Fruit fly (Drosophila melanogaster): ENCODE measurements around the gene loh.

loh gene

dm6 chr2L:10439174-10439573 is 3.2 kb upstream of the loh start, which contains the start of gene Nse4:
Gene Nse4 (plus strand): TSS chr2L:10439440.
- TF ChIP-seq vri (GFP tag; optimal IDR thresholded peaks at IDR 0.05) (no peak), dac (GFP tag; optimal IDR thresholded peaks at IDR 0.05) (no peak), Eip75B (GFP tag; optimal IDR thresholded peaks at IDR 0.05) (no peak), CG4318 (GFP tag; optimal IDR thresholded peaks at IDR 0.05) (no peak), Gug (GFP tag; IDR thresholded peaks at IDR 0.05) (no peak), CG10669 (GFP tag; optimal IDR thresholded peaks at IDR 0.05) (no peak), esn (GFP tag; optimal IDR thresholded peaks at IDR 0.05) (no peak)

dm6 chr2L:10452296-10452695 is 10.0 kb downstream of the loh start, which contains the start of gene ppk10:
Gene ppk10 (minus strand): TSS chr2L:10452396.
- TF ChIP-seq OdsH (GFP tag; optimal IDR thresholded peaks at IDR 0.05), result no peak
- TF ChIP-seq CG10631 (GFP tag; optimal IDR thresholded peaks at IDR 0.05), result no peak
- no peak for TF ChIP-seq acj6 (GFP tag; optimal IDR thresholded peaks at IDR 0.05)
- no peak for TF ChIP-seq ss (GFP tag; optimal IDR thresholded peaks at IDR 0.05)
- TF ChIP-seq svp (GFP tag), result no peak
- TF ChIP-seq dsx (GFP tag; optimal IDR thresholded peaks at IDR 0.05; ENCODE audit: poor library complexity, severe bottlenecking), result no peak
- TF ChIP-seq Met (GFP tag; optimal IDR thresholded peaks at IDR 0.05), result no peak
- TF ChIP-seq Ets96B (tag; optimal IDR thresholded peaks at IDR 0.05), result no peak
- no peak for TF ChIP-seq Gug (GFP tag; IDR thresholded peaks at IDR 0.05)
- no peak for TF ChIP-seq CG3919 (GFP tag; optimal IDR thresholded peaks at IDR 0.05)
- no peak for TF ChIP-seq dac (GFP tag; optimal IDR thresholded peaks at IDR 0.05)
- TF ChIP-seq Sox15 (GFP tag; optimal IDR thresholded peaks at IDR 0.05), result no peak
- TF ChIP-seq CG11294 (GFP tag; IDR thresholded peaks at IDR 0.05), result no peak
- no peak for TF ChIP-seq CG32006 (GFP tag; optimal IDR thresholded peaks at IDR 0.05)
- no peak for TF ChIP-seq CG6808 (GFP tag; optimal IDR thresholded peaks at IDR 0.05)
- TF ChIP-seq Eip78C (GFP tag), result no peak
- no peak for TF ChIP-seq CG1621 (tag; optimal IDR thresholded peaks at IDR 0.05)
- TF ChIP-seq CG11902 (GFP tag; optimal IDR thresholded peaks at IDR 0.05), result no peak
- TF ChIP-seq topi (GFP tag; optimal IDR thresholded peaks at IDR 0.05), result no peak
- TF ChIP-seq fd85E (GFP tag; optimal IDR thresholded peaks at IDR 0.05), result no peak

dm6 chr2L:10455944-10456520 is 13.7 kb downstream of the loh start:
- TF ChIP-seq Eip78C (GFP tag), result peak; percentile 53
- peak; percentile 93 for TF ChIP-seq vri (GFP tag; optimal IDR thresholded peaks at IDR 0.05)
- peak; percentile 78 for TF ChIP-seq svp (GFP tag)
- TF ChIP-seq CG3919 (GFP tag; optimal IDR thresholded peaks at IDR 0.05), result no peak
- TF ChIP-seq Hr38 (GFP tag; optimal IDR thresholded peaks at IDR 0.05), result no peak

- peak; percentile 72 for TF ChIP-seq svp (GFP tag)
- no peak for TF ChIP-seq Eip93F (GFP tag; optimal IDR thresholded peaks at IDR 0.05)
Observed at dm6 chr2L:10457191-10457899, 15.0 kb downstream of the loh start, which contains the start of the genes LManI and LManII. Gene LManI (minus strand): TSS chr2L:10457241. Gene LManII (plus strand): TSS chr2L:10457658.

- TF ChIP-seq CG6163 (GFP tag; IDR thresholded peaks at IDR 0.05) (no peak), dsx (GFP tag; optimal IDR thresholded peaks at IDR 0.05; ENCODE audit: poor library complexity, severe bottlenecking) (no peak), CG8632 (GFP tag; optimal IDR thresholded peaks at IDR 0.05) (no peak), cyc (GFP tag; optimal IDR thresholded peaks at IDR 0.05) (no peak), CG32006 (GFP tag; optimal IDR thresholded peaks at IDR 0.05) (no peak), CG6276 (GFP tag; optimal IDR thresholded peaks at IDR 0.05) (no peak), OdsH (GFP tag; optimal IDR thresholded peaks at IDR 0.05) (no peak), Gug (GFP tag; IDR thresholded peaks at IDR 0.05) (no peak), Hr39 (GFP tag; optimal IDR thresholded peaks at IDR 0.05) (no peak), CG4318 (GFP tag; optimal IDR thresholded peaks at IDR 0.05) (no peak), topi (GFP tag; optimal IDR thresholded peaks at IDR 0.05) (no peak)
Observed at dm6 chr2L:10458979-10459378, 16.6 kb downstream of the loh start.

Measured in whole organism, prepupa.